Worm (Caenorhabditis elegans) whole organism, L2 larva: Measurements from ENCODE around the gene B0334.10.
"Not testable (repeated sequence)": the region's sequence is repeated elsewhere in the genome, so short reads cannot be mapped to it uniquely, and the experiment has no call there.

ENCODE experiments used
- C34F6.9 ChIP-seq: fragments of 150-350 bp; optimal IDR thresholded peaks from 2 replicates; lab custom pipeline; 2014; ENCODE audit warnings: missing biosample characterization, missing genetic modification characterization
- F13H6.1 ChIP-seq: sonication (generic microtip); optimal IDR thresholded peaks from 2 replicates; lab custom pipeline; 2016; ENCODE audit warnings: missing genetic modification characterization, missing compliant biosample characterization
- R02D3.7 ChIP-seq: fragments of 150-350 bp; optimal IDR thresholded peaks from 2 replicates; lab custom pipeline; 2014; ENCODE audit warnings: missing biosample characterization, missing genetic modification characterization
- Y55F3AM.14 ChIP-seq: fragments of 200-800 bp; sonication (Bioruptor generic); optimal IDR thresholded peaks from 2 replicates; lab custom pipeline; 2018; ENCODE audit warnings: mild to moderate bottlenecking, missing genetic modification characterization, missing compliant biosample characterization
- ZK546.5 ChIP-seq: sonication (generic microtip); optimal IDR thresholded peaks from 2 replicates; lab custom pipeline; 2017; ENCODE audit warnings: missing biosample characterization, missing genetic modification characterization
- alr-1 ChIP-seq: fragments of 150-350 bp; optimal IDR thresholded peaks from 2 replicates; lab custom pipeline; 2014; ENCODE audit warnings: missing biosample characterization, missing genetic modification characterization
- aly-2 ChIP-seq: fragments of 150-350 bp; optimal IDR thresholded peaks from 2 replicates; lab custom pipeline; 2014; ENCODE audit warnings: missing biosample characterization, missing genetic modification characterization
- ama-1 ChIP-seq: fragments of 150-350 bp; optimal IDR thresholded peaks from 2 replicates; lab custom pipeline; 2018; ENCODE audit warnings: inconsistent platforms
- blmp-1 ChIP-seq: sonication (generic microtip); optimal IDR thresholded peaks from 2 replicates; lab custom pipeline; 2017; ENCODE audit warnings: missing genetic modification characterization, mild to moderate bottlenecking, missing compliant biosample characterization, antibody characterized with exemption, moderate library complexity; ENCODE audit not compliant: insufficient read depth
- ceh-16 ChIP-seq: fragments of 150-350 bp; optimal IDR thresholded peaks from 2 replicates; lab custom pipeline; 2014; ENCODE audit warnings: missing biosample characterization, missing genetic modification characterization
- ceh-82 ChIP-seq: fragments of 150-350 bp; optimal IDR thresholded peaks from 2 replicates; lab custom pipeline; 2014; ENCODE audit warnings: missing biosample characterization, missing genetic modification characterization
- crh-2 ChIP-seq: sonication (generic microtip); optimal IDR thresholded peaks from 2 replicates; lab custom pipeline; 2017; ENCODE audit warnings: missing biosample characterization, missing genetic modification characterization
- dmd-4 ChIP-seq: sonication (generic microtip); optimal IDR thresholded peaks from 2 replicates; lab custom pipeline; 2017; ENCODE audit warnings: missing biosample characterization, missing genetic modification characterization
- egl-27 ChIP-seq: sonication (generic microtip); optimal IDR thresholded peaks from 3 replicates; lab custom pipeline; 2017; ENCODE audit warnings: missing biosample characterization, missing genetic modification reagents, missing genetic modification characterization
- elt-3 ChIP-seq: sonication (generic microtip); optimal IDR thresholded peaks from 2 replicates; lab custom pipeline; 2017; ENCODE audit warnings: missing biosample characterization, missing genetic modification characterization
- fos-1 ChIP-seq: fragments of 150-350 bp; optimal IDR thresholded peaks from 2 replicates; lab custom pipeline; 2014; ENCODE audit warnings: missing biosample characterization, missing genetic modification characterization
- gmeb-1 ChIP-seq: fragments of 150-350 bp; optimal IDR thresholded peaks from 2 replicates; lab custom pipeline; 2014; ENCODE audit warnings: missing biosample characterization, missing genetic modification characterization
- lin-13 ChIP-seq: fragments of 150-350 bp; optimal IDR thresholded peaks from 2 replicates; lab custom pipeline; 2014; ENCODE audit warnings: missing biosample characterization, missing genetic modification reagents, missing genetic modification characterization
- lin-39 ChIP-seq: fragments of 150-350 bp; optimal IDR thresholded peaks from 2 replicates; lab custom pipeline; 2014; ENCODE audit warnings: missing biosample characterization, missing genetic modification reagents, missing genetic modification characterization
- lsy-2 ChIP-seq, 2 experiments: fragments of 150-350 bp in 1 of 2; sonication (generic microtip) in 1 of 2; optimal IDR thresholded peaks; 2 replicates each; lab custom pipeline; 2014 to 2017; ENCODE audit warnings: missing biosample characterization in 2 of 2, missing genetic modification characterization in 2 of 2
- mab-5 ChIP-seq: fragments of 150-350 bp; optimal IDR thresholded peaks from 2 replicates; lab custom pipeline; 2014; ENCODE audit warnings: missing biosample characterization, missing genetic modification characterization
- mbf-1 ChIP-seq: sonication (generic microtip); optimal IDR thresholded peaks from 2 replicates; lab custom pipeline; 2017; ENCODE audit warnings: missing biosample characterization, missing genetic modification characterization
- mdl-1 ChIP-seq, 2 experiments: fragments of 150-350 bp in 1 of 2; sonication (generic microtip) in 1 of 2; optimal IDR thresholded peaks; 2 replicates each; lab custom pipeline; 2017; ENCODE audit warnings: missing biosample characterization in 2 of 2, missing genetic modification characterization in 2 of 2
- nhr-11 ChIP-seq: fragments of 150-350 bp; optimal IDR thresholded peaks from 2 replicates; lab custom pipeline; 2014; ENCODE audit warnings: missing biosample characterization, missing genetic modification characterization
- nhr-12 ChIP-seq: fragments of 150-350 bp; optimal IDR thresholded peaks from 2 replicates; lab custom pipeline; 2014; ENCODE audit warnings: missing biosample characterization, missing genetic modification characterization
- nhr-129 ChIP-seq: fragments of 150-350 bp; optimal IDR thresholded peaks from 2 replicates; lab custom pipeline; 2014; ENCODE audit warnings: missing biosample characterization, missing genetic modification characterization
- nhr-21 ChIP-seq: fragments of 150-350 bp; optimal IDR thresholded peaks from 2 replicates; lab custom pipeline; 2014; ENCODE audit warnings: missing biosample characterization, missing genetic modification characterization
- nhr-23 ChIP-seq: fragments of 150-350 bp; optimal IDR thresholded peaks from 2 replicates; lab custom pipeline; 2014; ENCODE audit warnings: missing biosample characterization, missing genetic modification reagents, missing genetic modification characterization
- nhr-237 ChIP-seq: fragments of 150-350 bp; optimal IDR thresholded peaks from 2 replicates; lab custom pipeline; 2014; ENCODE audit warnings: missing biosample characterization, missing genetic modification characterization
- nhr-25 ChIP-seq: fragments of 150-350 bp; sonication (generic microtip); optimal IDR thresholded peaks from 3 replicates; lab custom pipeline; 2014; ENCODE audit warnings: missing biosample characterization, missing genetic modification characterization
- nhr-6 ChIP-seq: fragments of 150-350 bp; optimal IDR thresholded peaks from 2 replicates; lab custom pipeline; 2014; ENCODE audit warnings: missing biosample characterization, missing genetic modification characterization
- sem-4 ChIP-seq: fragments of 150-350 bp; optimal IDR thresholded peaks from 2 replicates; lab custom pipeline; 2014; ENCODE audit warnings: missing biosample characterization, missing genetic modification reagents, missing genetic modification characterization
- skn-1 ChIP-seq: sonication (generic microtip); optimal IDR thresholded peaks from 2 replicates; lab custom pipeline; 2017; ENCODE audit warnings: missing biosample characterization, missing genetic modification characterization
- sma-3 ChIP-seq: sonication (generic microtip); optimal IDR thresholded peaks from 2 replicates; lab custom pipeline; 2016; ENCODE audit warnings: missing genetic modification reagents, missing genetic modification characterization, missing compliant biosample characterization
- sma-9 ChIP-seq, 2 experiments: fragments of 150-350 bp in 1 of 2; sonication (generic microtip) in 1 of 2; optimal IDR thresholded peaks; 2 replicates each; lab custom pipeline; 2014 to 2016; ENCODE audit warnings: missing genetic modification characterization in 2 of 2, mild to moderate bottlenecking in 1 of 2, missing biosample characterization in 1 of 2, missing compliant biosample characterization in 1 of 2, missing genetic modification reagents in 1 of 2, moderate library complexity in 1 of 2
- snpc-4 ChIP-seq: fragments of 150-350 bp; optimal IDR thresholded peaks from 2 replicates; lab custom pipeline; 2014; ENCODE audit warnings: missing biosample characterization, missing genetic modification characterization
- unc-62 ChIP-seq: fragments of 150-350 bp; optimal IDR thresholded peaks from 2 replicates; lab custom pipeline; 2014; ENCODE audit warnings: missing biosample characterization, missing genetic modification reagents, missing genetic modification characterization
- zag-1 ChIP-seq: fragments of 150-350 bp; optimal IDR thresholded peaks from 2 replicates; lab custom pipeline; 2014; ENCODE audit warnings: missing biosample characterization, missing genetic modification characterization
- ztf-1 ChIP-seq: fragments of 200-800 bp; sonication (Bioruptor generic); conservative IDR thresholded peaks from 2 replicates; pipeline ENCODE4 v1.3.6; 2022; ENCODE audit warnings: missing genetic modification characterization, missing compliant biosample characterization
- ztf-4 ChIP-seq: fragments of 150-350 bp; optimal IDR thresholded peaks from 2 replicates; lab custom pipeline; 2014; ENCODE audit warnings: missing biosample characterization, missing genetic modification characterization

Gene B0334.10

DNA sequence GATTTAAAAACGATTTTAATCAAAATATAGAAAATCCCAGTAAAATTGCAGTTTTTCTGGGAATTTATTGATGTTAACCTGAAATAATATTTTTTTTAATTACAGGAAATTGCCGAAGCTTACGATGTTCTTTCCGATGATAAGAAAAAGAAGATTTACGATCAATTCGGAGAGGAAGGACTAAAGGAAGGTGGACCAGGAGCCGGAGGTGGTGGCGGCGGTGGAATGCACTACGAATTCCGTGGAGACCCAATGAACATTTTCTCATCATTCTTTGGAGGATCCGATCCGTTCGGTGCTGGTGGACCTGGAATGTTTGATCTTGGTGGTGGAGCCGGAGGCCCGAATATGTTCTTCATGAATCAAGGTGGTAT lies 27.7 kb downstream of the B0334.10 start:
- TF ChIP-seq snpc-4 (tag; lab: Kevin White, UChicago): no peak
- no peak for TF ChIP-seq nhr-237 (tag; lab: Kevin White, UChicago)
- no peak for TF ChIP-seq mdl-1 (tag; optimal IDR thresholded peaks at IDR 0.05; lab: Kevin White, UChicago)
- TF ChIP-seq dmd-4: no peak
- TF ChIP-seq nhr-23 (tag; lab: Kevin White, UChicago): no peak
- TF ChIP-seq C34F6.9 (tag; lab: Kevin White, UChicago): no peak
- no peak for TF ChIP-seq nhr-129 (tag; lab: Kevin White, UChicago)
- no peak for TF ChIP-seq lin-39
- no peak for TF ChIP-seq zag-1
- TF ChIP-seq skn-1: no peak
- no peak for TF ChIP-seq nhr-11 (tag; lab: Kevin White, UChicago)
- TF ChIP-seq F13H6.1 (tag; lab: Kevin White, UChicago): no peak
- no peak for TF ChIP-seq nhr-12
- no peak for TF ChIP-seq ztf-4
- TF ChIP-seq sma-9 (GFP tag; optimal IDR thresholded peaks at IDR 0.05; lab: Kevin White, UChicago): no peak
- no peak for TF ChIP-seq sma-9 (tag; optimal IDR thresholded peaks at IDR 0.05; lab: Kevin White, UChicago)
- TF ChIP-seq egl-27: no peak
- TF ChIP-seq ama-1: no peak
- no peak for TF ChIP-seq alr-1 (tag; lab: Kevin White, UChicago)
- TF ChIP-seq Y55F3AM.14: no peak
- no peak for TF ChIP-seq ceh-82 (tag; lab: Kevin White, UChicago)

DNA sequence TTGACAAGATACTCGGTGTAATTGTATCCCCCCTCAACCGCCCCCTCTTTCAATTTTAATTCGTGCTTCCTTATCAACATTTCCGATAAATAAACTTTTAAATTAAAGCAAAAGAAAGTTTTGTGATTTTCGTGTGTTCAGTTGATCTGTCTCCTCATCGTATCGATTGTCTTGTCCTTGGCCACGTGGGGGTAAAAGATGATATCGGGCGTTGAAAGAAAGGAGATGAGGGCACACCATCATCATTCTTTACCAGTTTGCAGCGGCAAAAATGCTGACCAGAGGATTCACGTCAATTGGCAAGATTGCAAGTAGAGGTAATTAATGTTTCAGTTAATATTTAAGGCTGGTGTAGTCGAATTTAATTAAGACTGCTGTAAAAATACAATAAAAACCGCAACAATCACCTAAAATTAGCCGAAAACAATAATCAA lies 29.0 kb downstream of the B0334.10 start, which contains the start of gene F54D5.7:
Gene F54D5.7, plus strand, starts transcription at position 264 of the 434 bp plus-strand sequence.
- no peak for TF ChIP-seq mab-5 (tag; lab: Kevin White, UChicago)
- TF ChIP-seq aly-2: peak; percentile 37
- TF ChIP-seq nhr-237 (tag; lab: Kevin White, UChicago): no peak
- TF ChIP-seq sma-3 (GFP tag; lab: Kevin White, UChicago): peak; percentile 43
- no peak for TF ChIP-seq R02D3.7 (tag; lab: Kevin White, UChicago)
- TF ChIP-seq nhr-6 (tag; lab: Kevin White, UChicago): peak; percentile 52
- no peak for TF ChIP-seq egl-27
- TF ChIP-seq mdl-1 (tag; optimal IDR thresholded peaks at IDR 0.05; lab: Kevin White, UChicago): peak in 1 of 2 experiments; percentile 64
- peak; percentile 13 for TF ChIP-seq fos-1 (tag; lab: Kevin White, UChicago)
- TF ChIP-seq nhr-21 (tag; lab: Kevin White, UChicago): peak; percentile 61
- TF ChIP-seq ama-1: peak; percentile 99
- TF ChIP-seq mbf-1 (tag; lab: Kevin White, UChicago): no peak
- TF ChIP-seq F13H6.1 (tag; lab: Kevin White, UChicago): peak; percentile 37
- 0 out of 2 replicates have a peak, but pooled peaks have one; percentile 83 for TF ChIP-seq ztf-1
- TF ChIP-seq snpc-4 (tag; lab: Kevin White, UChicago): no peak
- peak; percentile 34 for TF ChIP-seq blmp-1 (tag; lab: Kevin White, UChicago)
- peak; percentile 27 for TF ChIP-seq sem-4 (tag; lab: Kevin White, UChicago)
- TF ChIP-seq C34F6.9 (tag; lab: Kevin White, UChicago): peak; percentile 61
- TF ChIP-seq ceh-16: peak; percentile 3
- peak; percentile 50 for TF ChIP-seq lin-13 (GFP tag; lab: Kevin White, UChicago)
- TF ChIP-seq sma-9 (GFP tag; optimal IDR thresholded peaks at IDR 0.05; lab: Kevin White, UChicago): peak; percentile 58
- no peak for TF ChIP-seq sma-9 (tag; optimal IDR thresholded peaks at IDR 0.05; lab: Kevin White, UChicago)
- no peak for TF ChIP-seq dmd-4
- TF ChIP-seq nhr-129 (tag; lab: Kevin White, UChicago): peak; percentile 83
- TF ChIP-seq crh-2: peak; percentile 97
- peak; percentile 65 for TF ChIP-seq nhr-25 (tag; lab: Kevin White, UChicago)
- TF ChIP-seq ztf-4: peak; percentile 96
- peak; percentile 35 for TF ChIP-seq gmeb-1 (tag; lab: Kevin White, UChicago)
- TF ChIP-seq lsy-2 (tag; optimal IDR thresholded peaks at IDR 0.05; lab: Kevin White, UChicago): peak; percentile 24 to 75
- no peak for TF ChIP-seq nhr-11 (tag; lab: Kevin White, UChicago)
- no peak for TF ChIP-seq ZK546.5 (tag; lab: Kevin White, UChicago)
- no peak for TF ChIP-seq elt-3 (tag; lab: Kevin White, UChicago)
- peak; percentile 20 for TF ChIP-seq unc-62

DNA sequence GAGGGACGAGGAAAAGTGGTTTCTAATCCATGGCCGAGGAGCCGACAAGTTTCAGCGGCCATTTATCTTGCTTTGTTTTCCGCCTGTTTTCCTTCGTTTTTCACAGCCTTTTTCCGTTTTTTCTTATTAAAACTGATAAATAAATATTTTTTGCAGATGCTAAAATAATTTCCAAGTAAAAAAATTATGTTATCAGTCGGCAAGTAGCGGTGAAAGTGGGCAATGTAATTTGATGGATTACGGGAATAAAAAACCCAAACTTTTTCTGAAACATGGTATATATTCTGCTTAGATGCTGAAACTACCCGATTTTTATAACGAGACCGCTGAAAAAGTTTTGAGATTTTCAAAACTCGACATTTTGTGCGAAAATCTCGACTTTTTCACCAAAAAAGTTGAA lies 33.7 kb downstream of the B0334.10 start, which contains the start of gene dhgd-1:
Gene dhgd-1, minus strand, starts transcription at position 101 of the 400 bp plus-strand sequence.
- not testable (repeated sequence) for TF ChIP-seq R02D3.7, nhr-23, nhr-11 (tag; lab: Kevin White, UChicago)
